Fruit fly (Drosophila melanogaster) whole organism, embryonic: ENCODE data around the gene CG9106.

Experiments
- Awh ChIP-seq: fragments of 200-800 bp; sonication (Bioruptor generic); IDR thresholded peaks from 2 replicates; pipeline ENCODE4, ENCODE4 v1.3.6; 2022; ENCODE audit warnings: missing biosample characterization, missing genetic modification characterization
- CG10147 ChIP-seq: fragments of 200-800 bp; sonication (Bioruptor generic); optimal IDR thresholded peaks from 2 replicates; lab custom pipeline; 2019; ENCODE audit warnings: missing biosample characterization, mild to moderate bottlenecking, missing genetic modification characterization, moderate library complexity
- CG11093 ChIP-seq: fragments of 200-800 bp; sonication (Bioruptor generic); IDR thresholded peaks from 3 replicates; pipeline ENCODE4 v1.3.6; 2022; ENCODE audit warnings: missing biosample characterization, missing genetic modification characterization
- CG12071 ChIP-seq: fragments of 200-800 bp; sonication (Bioruptor generic); optimal IDR thresholded peaks from 3 replicates; lab custom pipeline; 2018; ENCODE audit warnings: missing biosample characterization, mild to moderate bottlenecking, missing genetic modification characterization
- CG12659 ChIP-seq: fragments of 200-800 bp; sonication (Bioruptor generic); optimal IDR thresholded peaks from 3 replicates; lab custom pipeline; 2017; ENCODE audit warnings: mild to moderate bottlenecking, missing biosample characterization, missing genetic modification reagents, missing genetic modification characterization
- CG13624 ChIP-seq: fragments of 200-800 bp; sonication (Bioruptor generic); optimal IDR thresholded peaks from 2 replicates; lab custom pipeline; 2016; ENCODE audit warnings: missing biosample characterization, missing genetic modification characterization
- CG14014 ChIP-seq: fragments of 200-800 bp; sonication (Bioruptor generic); IDR thresholded peaks from 2 replicates; pipeline ENCODE4 v1.3.6; 2022; ENCODE audit warnings: missing biosample characterization, missing genetic modification characterization
- CG15601 ChIP-seq: fragments of 200-800 bp; sonication (Bioruptor generic); optimal IDR thresholded peaks from 3 replicates; lab custom pipeline; 2019; ENCODE audit warnings: missing biosample characterization, mild to moderate bottlenecking, missing genetic modification characterization, moderate library complexity
- CG17361 ChIP-seq: fragments of 200-800 bp; sonication (Bioruptor generic); IDR thresholded peaks from 3 replicates; pipeline ENCODE4 v1.3.6; 2022; ENCODE audit warnings: missing biosample characterization, missing genetic modification characterization
- CG17568 ChIP-seq: fragments of 200-800 bp; sonication (Bioruptor generic); optimal IDR thresholded peaks from 2 replicates; lab custom pipeline; 2018; ENCODE audit warnings: missing biosample characterization, mild to moderate bottlenecking, missing genetic modification characterization, moderate library complexity
- CG30431 ChIP-seq: fragments of 200-800 bp; sonication (Bioruptor generic); optimal IDR thresholded peaks from 2 replicates; lab custom pipeline; 2017; ENCODE audit warnings: missing biosample characterization, missing genetic modification characterization
- CG33557 ChIP-seq: fragments of 200-800 bp; sonication (Bioruptor generic); optimal IDR thresholded peaks from 2 replicates; lab custom pipeline; 2019; ENCODE audit warnings: missing biosample characterization, mild to moderate bottlenecking, missing genetic modification characterization, moderate library complexity
- CG5245 ChIP-seq: fragments of 200-800 bp; sonication (Bioruptor generic); optimal IDR thresholded peaks from 3 replicates; lab custom pipeline; 2016; ENCODE audit warnings: missing biosample characterization, missing genetic modification characterization
- CG5953 ChIP-seq: fragments of 200-800 bp; sonication (Bioruptor generic); IDR thresholded peaks from 2 replicates; pipeline ENCODE4 v1.3.6; 2022; ENCODE audit warnings: missing biosample characterization, missing genetic modification characterization
- CG8281 ChIP-seq: fragments of 200-800 bp; sonication (Bioruptor generic); optimal IDR thresholded peaks from 2 replicates; lab custom pipeline; 2018; ENCODE audit warnings: missing biosample characterization, mild to moderate bottlenecking, missing genetic modification characterization, moderate library complexity
- CG9609 ChIP-seq: fragments of 200-800 bp; sonication (Bioruptor generic); optimal IDR thresholded peaks from 3 replicates; lab custom pipeline; 2016; ENCODE audit warnings: missing biosample characterization, missing genetic modification characterization
- CG9876 ChIP-seq: fragments of 200-800 bp; sonication (Bioruptor generic); optimal IDR thresholded peaks from 2 replicates; lab custom pipeline; 2016; ENCODE audit warnings: missing biosample characterization, missing genetic modification characterization
- Dek ChIP-seq: fragments of 200-800 bp; sonication (Bioruptor generic); optimal IDR thresholded peaks from 3 replicates; lab custom pipeline; 2019; ENCODE audit warnings: missing biosample characterization, mild to moderate bottlenecking, missing genetic modification characterization, moderate library complexity
- E2f2 ChIP-seq: fragments of 200-800 bp; sonication (Bioruptor generic); IDR thresholded peaks from 2 replicates; pipeline ENCODE4 v1.3.6; 2022; ENCODE audit warnings: missing biosample characterization, missing genetic modification characterization
- Gug ChIP-seq: fragments of 200-800 bp; sonication (Bioruptor generic); IDR thresholded peaks from 4 replicates; pipeline ENCODE4 v1.3.6; 2022; ENCODE audit warnings: missing biosample characterization, missing genetic modification characterization
- H15 ChIP-seq: fragments of 200-800 bp; sonication (Bioruptor generic); IDR thresholded peaks from 3 replicates; pipeline ENCODE4 v1.3.6; 2022; ENCODE audit warnings: missing biosample characterization, missing genetic modification characterization
- HHEX ChIP-seq: fragments of 200-800 bp; sonication (Bioruptor generic); optimal IDR thresholded peaks from 3 replicates; lab custom pipeline; 2017; ENCODE audit warnings: missing biosample characterization, mild to moderate bottlenecking, missing genetic modification characterization, missing genetic modification reagents
- Hr3 ChIP-seq: fragments of 200-800 bp; sonication (Bioruptor generic); optimal IDR thresholded peaks from 3 replicates; lab custom pipeline; 2016; ENCODE audit warnings: missing biosample characterization, missing genetic modification characterization
- Jarid2 ChIP-seq: fragments of 200-800 bp; sonication (Bioruptor generic); optimal IDR thresholded peaks from 3 replicates; lab custom pipeline; 2017; ENCODE audit warnings: mild to moderate bottlenecking, missing biosample characterization, missing genetic modification reagents, missing genetic modification characterization
- Lhr ChIP-seq: fragments of 200-800 bp; sonication (Bioruptor generic); optimal IDR thresholded peaks from 3 replicates; lab custom pipeline; 2017; ENCODE audit warnings: mild to moderate bottlenecking, missing biosample characterization, missing genetic modification reagents, missing genetic modification characterization
- MESR4 ChIP-seq: fragments of 200-800 bp; sonication (Bioruptor generic); optimal IDR thresholded peaks from 2 replicates; lab custom pipeline; 2018; ENCODE audit warnings: missing biosample characterization, mild to moderate bottlenecking, missing genetic modification characterization, moderate library complexity
- Opbp ChIP-seq: fragments of 200-800 bp; sonication (Bioruptor generic); IDR thresholded peaks from 3 replicates; pipeline ENCODE4 v1.3.6; 2022; ENCODE audit warnings: missing biosample characterization, missing genetic modification characterization; ENCODE audit not compliant: partially characterized antibody
- Sry-δ ChIP-seq: fragments of 200-800 bp; sonication (Bioruptor generic); optimal IDR thresholded peaks from 2 replicates; lab custom pipeline; 2016; ENCODE audit warnings: missing biosample characterization, missing genetic modification characterization
- Trl ChIP-seq, 3 experiments: fragments of >200 bp in 2 of 3; fragments of 200-800 bp in 1 of 3; sonication (Bioruptor generic) in 1 of 3; optimal IDR thresholded peaks; 2 replicates in 1 of 3; 3 replicates in 2 of 3; lab custom pipeline; 2016 to 2017; ENCODE audit warnings: missing biosample characterization in 1 of 3, missing genetic modification characterization in 1 of 3
- Usf ChIP-seq: fragments of 200-800 bp; sonication (Bioruptor generic); optimal IDR thresholded peaks from 2 replicates; lab custom pipeline; 2017; ENCODE audit warnings: missing genotype, missing biosample characterization, missing genetic modification characterization
- bbx ChIP-seq: fragments of 200-800 bp; sonication (Bioruptor generic); IDR thresholded peaks from 2 replicates; pipeline ENCODE4 v1.3.6; 2022; ENCODE audit warnings: missing biosample characterization, missing genetic modification characterization; ENCODE audit not compliant: partially characterized antibody
- dan ChIP-seq: fragments of 200-800 bp; sonication (Bioruptor generic); IDR thresholded peaks from 2 replicates; pipeline ENCODE4 v1.3.6; 2022; ENCODE audit warnings: missing biosample characterization, missing genetic modification characterization
- danr ChIP-seq: fragments of 200-800 bp; sonication (Bioruptor generic); IDR thresholded peaks from 2 replicates; pipeline ENCODE4 v1.3.6; 2022; ENCODE audit warnings: missing biosample characterization, missing genetic modification characterization
- dysf ChIP-seq: fragments of 200-800 bp; sonication (Bioruptor generic); IDR thresholded peaks from 3 replicates; pipeline ENCODE4 v1.3.6; 2022; ENCODE audit warnings: missing biosample characterization, missing genetic modification characterization
- en ChIP-seq: fragments of 200-800 bp; sonication (Bioruptor generic); optimal IDR thresholded peaks from 2 replicates; lab custom pipeline; 2016; ENCODE audit warnings: missing biosample characterization, missing genetic modification characterization
- gce ChIP-seq: fragments of 200-800 bp; sonication (Bioruptor generic); IDR thresholded peaks from 3 replicates; pipeline ENCODE4 v1.3.6; 2022; ENCODE audit warnings: missing biosample characterization, missing genetic modification characterization
- gsb ChIP-seq: fragments of 200-800 bp; sonication (Bioruptor generic); IDR thresholded peaks from 2 replicates; pipeline ENCODE4 v1.3.6; 2022; ENCODE audit warnings: missing biosample characterization, missing genetic modification characterization
- hb ChIP-seq: fragments of 200-800 bp; sonication (Bioruptor generic); IDR thresholded peaks from 3 replicates; pipeline ENCODE4 v1.3.6; 2022; ENCODE audit warnings: missing biosample characterization, missing genetic modification characterization; ENCODE audit not compliant: partially characterized antibody
- kni ChIP-seq: fragments of 200-800 bp; sonication (Bioruptor generic); optimal IDR thresholded peaks from 3 replicates; lab custom pipeline; 2017; ENCODE audit warnings: mild to moderate bottlenecking, missing biosample characterization, missing genetic modification reagents, missing genetic modification characterization
- knrl ChIP-seq: fragments of 200-800 bp; sonication (Bioruptor generic); IDR thresholded peaks from 3 replicates; pipeline ENCODE4 v1.3.6; 2022; ENCODE audit warnings: missing biosample characterization, missing genetic modification characterization; ENCODE audit not compliant: partially characterized antibody
- mam ChIP-seq: fragments of 200-800 bp; sonication (Bioruptor generic); optimal IDR thresholded peaks from 3 replicates; lab custom pipeline; 2016; ENCODE audit warnings: missing biosample characterization, missing genetic modification characterization
- prd ChIP-seq, 3 experiments: fragments of >200 bp in 2 of 3; fragments of 200-800 bp in 1 of 3; sonication (Bioruptor generic) in 1 of 3; optimal IDR thresholded peaks in 2 of 3; IDR thresholded peaks in 1 of 3; 2 replicates in 2 of 3; 3 replicates in 1 of 3; pipeline versions ENCODE4 v1.3.6 to Lab custom; 2017 to 2022; ENCODE audit warnings: missing biosample characterization in 1 of 3, missing genetic modification characterization in 1 of 3
- schlank ChIP-seq: fragments of 200-800 bp; sonication (Bioruptor generic); optimal IDR thresholded peaks from 2 replicates; lab custom pipeline; 2018; ENCODE audit warnings: missing biosample characterization, mild to moderate bottlenecking, missing genetic modification characterization
- sisA ChIP-seq: fragments of 200-800 bp; sonication (Bioruptor generic); IDR thresholded peaks from 2 replicates; pipeline ENCODE4 v1.3.6; 2022; ENCODE audit warnings: missing biosample characterization, missing genetic modification characterization
- stwl ChIP-seq: fragments of 200-800 bp; sonication (Bioruptor generic); optimal IDR thresholded peaks from 3 replicates; lab custom pipeline; 2018; ENCODE audit warnings: missing biosample characterization, mild to moderate bottlenecking, missing genetic modification characterization, moderate library complexity
- vfl ChIP-seq: fragments of 200-800 bp; sonication (Bioruptor generic); optimal IDR thresholded peaks from 2 replicates; lab custom pipeline; 2016; ENCODE audit warnings: missing biosample characterization, missing genetic modification characterization
- wor ChIP-seq: fragments of 200-800 bp; sonication (Bioruptor generic); IDR thresholded peaks from 2 replicates; pipeline ENCODE4 v1.3.6; 2022; ENCODE audit warnings: missing biosample characterization, missing genetic modification characterization
- yki ChIP-seq: fragments of >200 bp; optimal IDR thresholded peaks from 3 replicates; lab custom pipeline; 2018

Gene CG9106

dm6 chrX:15298298-15299069, 26.3 kb upstream of the CG9106 start (continued):
- TF ChIP-seq CG15601 (tag; lab: Kevin White, UChicago) (peak; percentile 97), CG5245 (GFP tag; lab: Kevin White, UChicago) (peak; percentile 89), danr (GFP tag; lab: Robert Waterston, UW) (peak; percentile 96), CG8281 (peak; percentile 90), CG14014 (GFP tag; lab: Robert Waterston, UW) (peak; percentile 98), dysf (GFP tag; lab: Robert Waterston, UW) (peak; percentile 99), gce (GFP tag; lab: Robert Waterston, UW) (peak; percentile 98), CG12071 (GFP tag; lab: Kevin White, UChicago) (peak; percentile 95), CG17361 (GFP tag; lab: Robert Waterston, UW) (peak; percentile 99), bbx (GFP tag; lab: Robert Waterston, UW) (no peak), CG5953 (GFP tag; lab: Robert Waterston, UW) (peak; percentile 91), HHEX (GFP tag; lab: Kevin White, UChicago) (peak; percentile 98), dan (GFP tag; lab: Robert Waterston, UW) (peak; percentile 63; the same call in 1 of the 2 replicates), CG10147 (peak; percentile 98), H15 (peak; percentile 96), E2f2 (GFP tag; lab: Robert Waterston, UW) (peak; percentile 85), gsb (GFP tag; lab: Robert Waterston, UW) (peak; percentile 97), schlank (tag; lab: Kevin White, UChicago) (peak; percentile 90), MESR4 (GFP tag; lab: Kevin White, UChicago) (peak; percentile 15), CG9876 (GFP tag; lab: Kevin White, UChicago) (no peak), Jarid2 (GFP tag; lab: Kevin White, UChicago) (peak; percentile 88), sisA (GFP tag; lab: Robert Waterston, UW) (peak; percentile 97), yki (lab: Kevin White, UChicago) (peak; percentile 11), Hr3 (GFP tag; lab: Kevin White, UChicago) (peak; percentile 97), vfl (GFP tag; lab: Kevin White, UChicago) (peak; percentile 78), Awh (peak; percentile 95), Opbp (GFP tag; lab: Robert Waterston, UW) (no peak), Lhr (GFP tag; lab: Kevin White, UChicago) (peak; percentile 90), Usf (GFP tag; lab: Kevin White, UChicago) (peak; percentile 96), Sry-δ (GFP tag; lab: Kevin White, UChicago) (peak; percentile 13), prd (optimal IDR thresholded peaks at IDR 0.05; lab: Kevin White, UChicago) (no peak), prd (GFP tag; IDR thresholded peaks at IDR 0.05; lab: Robert Waterston, UW) (peak; percentile 97), Gug (GFP tag; lab: Robert Waterston, UW) (peak; percentile 95), CG11093 (peak; percentile 97), CG17568 (GFP tag; lab: Kevin White, UChicago) (peak; percentile 93), Dek (tag; lab: Kevin White, UChicago) (peak; percentile 98), CG33557 (GFP tag; lab: Kevin White, UChicago) (peak; percentile 66), mam (GFP tag; lab: Kevin White, UChicago) (peak; percentile 84), stwl (tag; lab: Kevin White, UChicago) (no peak), CG12659 (peak; percentile 99), Trl (optimal IDR thresholded peaks at IDR 0.05; lab: Kevin White, UChicago) (peak; percentile 72 to 94), Trl (GFP tag; optimal IDR thresholded peaks at IDR 0.05; lab: Kevin White, UChicago) (peak; percentile 43), knrl (GFP tag; lab: Robert Waterston, UW) (no peak), CG13624 (GFP tag; lab: Kevin White, UChicago) (peak; percentile 77), CG30431 (peak; percentile 96), wor (peak; percentile 98), kni (peak; percentile 90), en (peak; percentile 21), CG9609 (peak; percentile 35), hb (GFP tag; lab: Robert Waterston, UW) (no peak)
